Comparison of ENCODE assay signal across 3 worm cellular contexts in genomic region chrII:3952368-3952767, ce11.
TF ChIP-seq lines count a peak whose summit lies in the region.

No protein-coding gene starts in this region.

TF ChIP-seq in whole organism, L2 larva, 48 proteins besides CTCF, POLR2A, EP300 and RAD21:
- no peak for TF ChIP-seq mab-5 (tag; optimal IDR thresholded peaks at IDR 0.05; lab: Kevin White, UChicago)
- peak; percentile 8 for TF ChIP-seq nhr-129 (tag; optimal IDR thresholded peaks at IDR 0.05; lab: Kevin White, UChicago)
- no peak for TF ChIP-seq lin-11 (tag; optimal IDR thresholded peaks at IDR 0.05; lab: Kevin White, UChicago)
- TF ChIP-seq Y55F3AM.14 (GFP tag; optimal IDR thresholded peaks at IDR 0.05; lab: Kevin White, UChicago): no peak
TF ChIP-seq in whole organism, L2 larva: peak in this region for 1.

TF ChIP-seq in whole organism, L4 larva, 104 proteins besides CTCF, POLR2A, EP300 and RAD21:
- TF ChIP-seq daf-16 (GFP tag; optimal IDR thresholded peaks at IDR 0.05; lab: Kevin White, UChicago) (no peak), daf-16 (tag; optimal IDR thresholded peaks at IDR 0.05; lab: Kevin White, UChicago) (peak; percentile 72), madf-9 (GFP tag; conservative IDR thresholded peaks at IDR 0.05; lab: Robert Waterston, UW) (no peak), aha-1 (tag; lab: Kevin White, UChicago) (peak; percentile 45), nhr-237 (tag; optimal IDR thresholded peaks at IDR 0.05; lab: Kevin White, UChicago) (no peak), dve-1 (tag; optimal IDR thresholded peaks at IDR 0.05; lab: Kevin White, UChicago; ENCODE audit: insufficient read depth) (peak; percentile 61), ama-1 (optimal IDR thresholded peaks at IDR 0.05; lab: Kevin White, UChicago) (no peak), T20F7.1 (GFP tag; optimal IDR thresholded peaks at IDR 0.05; lab: Kevin White, UChicago) (no peak), nhr-77 (tag; optimal IDR thresholded peaks at IDR 0.05; lab: Kevin White, UChicago) (peak; percentile 30), daf-19 (GFP tag; conservative IDR thresholded peaks at IDR 0.05; lab: Robert Waterston, UW) (no peak), ceh-32 (tag; optimal IDR thresholded peaks at IDR 0.05; lab: Kevin White, UChicago; ENCODE audit: poor library complexity) (no peak), arid-1 (GFP tag; conservative IDR thresholded peaks at IDR 0.05; lab: Robert Waterston, UW) (no peak), nhr-25 (tag; optimal IDR thresholded peaks at IDR 0.05; lab: Kevin White, UChicago; ENCODE audit: borderline replicate concordance, insufficient read depth) (peak; percentile 49), nhr-28 (tag; optimal IDR thresholded peaks at IDR 0.05; lab: Kevin White, UChicago) (peak; percentile 73), nhr-11 (tag; optimal IDR thresholded peaks at IDR 0.05; lab: Kevin White, UChicago) (peak; percentile 49), ceh-82 (tag; optimal IDR thresholded peaks at IDR 0.05; lab: Kevin White, UChicago) (no peak), ceh-44 (GFP tag; IDR thresholded peaks at IDR 0.05; lab: Robert Waterston, UW) (no peak), unc-62 (GFP tag; optimal IDR thresholded peaks at IDR 0.05 in 1 of 2; lab: Kevin White, UChicago) (peak in 1 of 2 experiments; percentile 60), unc-62 (tag; optimal IDR thresholded peaks at IDR 0.05; lab: Kevin White, UChicago) (no peak)

TF ChIP-seq in whole organism, young adult, 124 proteins besides CTCF, POLR2A, EP300 and RAD21:
- TF ChIP-seq unc-130 (GFP tag; optimal IDR thresholded peaks at IDR 0.05; lab: Kevin White, UChicago) (no peak), zfh-2 (GFP tag; conservative IDR thresholded peaks at IDR 0.05; lab: Robert Waterston, UW) (0 out of 2 replicates have a peak, but pooled peaks have one; percentile 26)
